Fruit fly (Drosophila melanogaster): Measurements from ENCODE around the gene sxe2.

Gene sxe2

dm6 chr3R:16042900-16043548 is 40.7 kb upstream of the sxe2 start, which contains the start of gene Jhbp4 (continued):
- TF ChIP-seq CG4318 (GFP tag; optimal IDR thresholded peaks at IDR 0.05) (peak; percentile 2), CG6792 (GFP tag; optimal IDR thresholded peaks at IDR 0.05) (peak; percentile 11), net (GFP tag; optimal IDR thresholded peaks at IDR 0.05) (peak; percentile 25), CG10631 (GFP tag; optimal IDR thresholded peaks at IDR 0.05) (peak; percentile 39), CG3919 (GFP tag; optimal IDR thresholded peaks at IDR 0.05) (no peak), Sox102F (GFP tag; optimal IDR thresholded peaks at IDR 0.05) (peak; percentile 11), Sox14 (GFP tag; optimal IDR thresholded peaks at IDR 0.05) (peak; percentile 41), CG15336 (GFP tag; IDR thresholded peaks at IDR 0.05) (peak; percentile 36), Eip75B (GFP tag; optimal IDR thresholded peaks at IDR 0.05) (peak; percentile 28), ss (GFP tag; optimal IDR thresholded peaks at IDR 0.05) (peak in 1 of 2 experiments; percentile 32), CG6163 (GFP tag; IDR thresholded peaks at IDR 0.05) (0 out of 3 replicates have a peak, but pooled peaks have one; percentile 12), dac (GFP tag; optimal IDR thresholded peaks at IDR 0.05) (peak; percentile 13), CG34406 (GFP tag; optimal IDR thresholded peaks at IDR 0.05) (no peak), Blimp-1 (GFP tag; optimal IDR thresholded peaks at IDR 0.05) (peak; percentile 59), Hr39 (GFP tag; optimal IDR thresholded peaks at IDR 0.05) (no peak), CG32006 (GFP tag; optimal IDR thresholded peaks at IDR 0.05) (peak; percentile 44)

- TF ChIP-seq CG7368 (GFP tag; optimal IDR thresholded peaks at IDR 0.05) (no peak), eg (GFP tag; IDR thresholded peaks at IDR 0.05) (no peak), pdm3 (GFP tag; optimal IDR thresholded peaks at IDR 0.05) (no peak), dac (GFP tag; optimal IDR thresholded peaks at IDR 0.05) (no peak), CG16779 (tag; optimal IDR thresholded peaks at IDR 0.05) (no peak)
These were observed 37.6 kb upstream of the sxe2 start, which contains the start of gene Jhbp5 for dm6 chr3R:16046030-16046429. Gene Jhbp5, minus strand, starts transcription at chr3R:16046130.

dm6 chr3R:16049369-16049768 is 34.3 kb upstream of the sxe2 start, which contains the start of the genes IKKbeta and CG5013:
Gene IKKbeta, minus strand, starts transcription at chr3R:16049421.
Gene CG5013, plus strand, starts transcription at chr3R:16049670.
- no peak for TF ChIP-seq CG11762 (GFP tag; optimal IDR thresholded peaks at IDR 0.05; ENCODE audit: insufficient read depth)
- TF ChIP-seq lz (GFP tag; optimal IDR thresholded peaks at IDR 0.05), result peak; percentile 50
- no peak for TF ChIP-seq vri (GFP tag; optimal IDR thresholded peaks at IDR 0.05)
- no peak for TF ChIP-seq CG6276 (GFP tag; optimal IDR thresholded peaks at IDR 0.05)
- TF ChIP-seq dsx (GFP tag; optimal IDR thresholded peaks at IDR 0.05; ENCODE audit: poor library complexity, severe bottlenecking), result peak; percentile 11
- peak; percentile 21 for TF ChIP-seq CG11902 (GFP tag; optimal IDR thresholded peaks at IDR 0.05)
- TF ChIP-seq pdm3 (GFP tag; optimal IDR thresholded peaks at IDR 0.05), result no peak
- no peak for TF ChIP-seq CG7368 (GFP tag; optimal IDR thresholded peaks at IDR 0.05)
- TF ChIP-seq Lpt (GFP tag; optimal IDR thresholded peaks at IDR 0.05), result no peak
- TF ChIP-seq net (GFP tag; optimal IDR thresholded peaks at IDR 0.05), result no peak
- TF ChIP-seq Blimp-1 (GFP tag; optimal IDR thresholded peaks at IDR 0.05), result no peak
- peak; percentile 34 for TF ChIP-seq CG3919 (GFP tag; optimal IDR thresholded peaks at IDR 0.05)
- no peak for TF ChIP-seq CG8632 (GFP tag; optimal IDR thresholded peaks at IDR 0.05)
- no peak for TF ChIP-seq achi (GFP tag; optimal IDR thresholded peaks at IDR 0.05)
- peak; percentile 15 for TF ChIP-seq Sox15 (GFP tag; optimal IDR thresholded peaks at IDR 0.05)
- TF ChIP-seq cyc (GFP tag; optimal IDR thresholded peaks at IDR 0.05), result peak; percentile 59
- no peak for TF ChIP-seq Hr38 (GFP tag; optimal IDR thresholded peaks at IDR 0.05)
- no peak for TF ChIP-seq Smox (GFP tag; optimal IDR thresholded peaks at IDR 0.05)
- peak; percentile 36 for TF ChIP-seq Sox14 (GFP tag; optimal IDR thresholded peaks at IDR 0.05)
- peak; percentile 7 for TF ChIP-seq CG1621 (tag; optimal IDR thresholded peaks at IDR 0.05)
- no peak for TF ChIP-seq CG8319 (GFP tag; optimal IDR thresholded peaks at IDR 0.05)
- no peak for TF ChIP-seq svp (GFP tag)
- TF ChIP-seq Gug (GFP tag; IDR thresholded peaks at IDR 0.05), result no peak
- TF ChIP-seq esn (GFP tag; optimal IDR thresholded peaks at IDR 0.05), result peak; percentile 60
- TF ChIP-seq CG10631 (GFP tag; optimal IDR thresholded peaks at IDR 0.05), result peak; percentile 45
- TF ChIP-seq CG6808 (GFP tag; optimal IDR thresholded peaks at IDR 0.05), result no peak
- TF ChIP-seq CG31627 (GFP tag; optimal IDR thresholded peaks at IDR 0.05), result peak; percentile 56
- TF ChIP-seq eg (GFP tag; IDR thresholded peaks at IDR 0.05), result 0 out of 3 replicates have a peak, but pooled peaks have one; percentile 23
- TF ChIP-seq dac (GFP tag; optimal IDR thresholded peaks at IDR 0.05), result no peak
- no peak for TF ChIP-seq CG10669 (GFP tag; optimal IDR thresholded peaks at IDR 0.05)
- TF ChIP-seq CG11294 (GFP tag; IDR thresholded peaks at IDR 0.05), result no peak
- peak; percentile 43 for TF ChIP-seq Eip75B (GFP tag; optimal IDR thresholded peaks at IDR 0.05)
- TF ChIP-seq acj6 (GFP tag; optimal IDR thresholded peaks at IDR 0.05), result no peak
- TF ChIP-seq Ets96B (tag; optimal IDR thresholded peaks at IDR 0.05), result peak; percentile 23
- 0 out of 2 replicates have a peak, but pooled peaks have one; percentile 13 for TF ChIP-seq CG15336 (GFP tag; IDR thresholded peaks at IDR 0.05)
- TF ChIP-seq Met (GFP tag; optimal IDR thresholded peaks at IDR 0.05), result no peak
- no peak for TF ChIP-seq CG8119 (GFP tag; IDR thresholded peaks at IDR 0.05)
